Fruit fly (Drosophila melanogaster): ENCODE data around the gene RpS10a.

RpS10a gene

DNA sequence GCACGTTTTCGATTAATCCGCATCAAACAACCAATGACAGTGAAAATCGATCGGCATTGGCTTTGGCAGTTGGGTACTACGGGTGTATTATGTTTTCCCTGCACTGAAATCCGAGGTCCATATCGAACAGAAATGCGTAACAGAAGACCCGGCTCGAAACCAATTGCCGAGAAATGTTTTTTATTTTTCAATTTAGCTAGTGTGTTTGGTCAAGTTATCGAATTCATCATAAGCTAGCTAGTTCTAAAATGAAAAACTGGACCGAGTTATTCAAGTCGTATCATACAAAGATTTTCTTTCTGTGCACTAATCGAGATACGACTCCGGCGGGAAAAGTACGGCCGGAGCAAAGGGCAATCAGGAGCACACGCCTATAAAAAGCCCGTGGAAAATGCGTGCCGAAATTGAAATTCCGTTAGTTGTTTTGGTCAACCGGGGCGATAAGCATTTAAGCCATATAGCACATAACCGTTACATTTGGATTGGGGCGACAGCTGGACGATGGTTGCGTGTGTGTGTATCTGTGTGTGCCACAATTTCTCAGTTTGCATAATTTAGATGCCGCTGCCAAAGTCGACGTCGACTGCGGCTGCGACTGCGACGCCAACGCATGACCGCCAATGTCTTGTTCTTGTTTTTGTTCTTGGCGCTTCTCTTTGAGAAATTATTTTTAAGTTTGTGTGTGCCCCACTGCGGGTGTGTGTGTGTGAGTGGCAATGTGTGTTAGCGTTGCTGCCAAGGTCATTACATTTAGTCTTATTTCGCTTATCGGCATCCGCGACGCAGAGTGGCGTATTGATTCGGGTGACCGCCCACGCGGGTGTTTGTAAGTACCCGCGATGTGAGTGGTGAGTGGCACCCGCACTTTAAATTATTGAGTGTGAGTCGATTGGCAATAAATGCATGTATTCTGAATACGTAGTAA lies 43.2 kb upstream of the RpS10a start (continued):
- TF ChIP-seq CG15601 (tag; optimal IDR thresholded peaks at IDR 0.05) (no peak), Meics (GFP tag; optimal IDR thresholded peaks at IDR 0.05) (peak; percentile 27), CG17912 (GFP tag; optimal IDR thresholded peaks at IDR 0.05) (no peak), sna (GFP tag; IDR thresholded peaks at IDR 0.05; ENCODE audit: partially characterized antibody) (no peak), CHES-1-like (GFP tag; optimal IDR thresholded peaks at IDR 0.05) (no peak), esg (GFP tag; conservative IDR thresholded peaks at IDR 0.05) (no peak), CG3065 (GFP tag; optimal IDR thresholded peaks at IDR 0.05) (no peak), Bgb (GFP tag; IDR thresholded peaks at IDR 0.05; ENCODE audit: partially characterized antibody) (no peak), E2f1 (GFP tag; IDR thresholded peaks at IDR 0.05) (0 out of 2 replicates have a peak, but pooled peaks have one; percentile 29), lab (GFP tag; optimal IDR thresholded peaks at IDR 0.05) (peak; percentile 15), jigr1 (GFP tag; IDR thresholded peaks at IDR 0.05) (no peak), CG8944 (GFP tag; optimal IDR thresholded peaks at IDR 0.05) (no peak), CG2875 (GFP tag; optimal IDR thresholded peaks at IDR 0.05) (no peak), CG14014 (GFP tag; IDR thresholded peaks at IDR 0.05) (peak; percentile 20; the same call in 1 of the 2 replicates), CG17612 (GFP tag; IDR thresholded peaks at IDR 0.05) (no peak), Stat92E (GFP tag; optimal IDR thresholded peaks at IDR 0.05) (no peak), CG15479 (GFP tag; optimal IDR thresholded peaks at IDR 0.05) (no peak), H15 (GFP tag; IDR thresholded peaks at IDR 0.05) (no peak), CG18476 (GFP tag; optimal IDR thresholded peaks at IDR 0.05) (no peak), CG17802 (tag; optimal IDR thresholded peaks at IDR 0.05) (no peak), CG15514 (GFP tag; optimal IDR thresholded peaks at IDR 0.05) (no peak), onecut (GFP tag; IDR thresholded peaks at IDR 0.05) (peak; percentile 64), Hey (tag; optimal IDR thresholded peaks at IDR 0.05) (no peak), CG15011 (GFP tag; optimal IDR thresholded peaks at IDR 0.05) (no peak), her (GFP tag; optimal IDR thresholded peaks at IDR 0.05) (no peak), org-1 (GFP tag; optimal IDR thresholded peaks at IDR 0.05) (no peak), dimm (GFP tag; IDR thresholded peaks at IDR 0.05) (no peak), vfl (GFP tag; optimal IDR thresholded peaks at IDR 0.05) (no peak), schlank (tag; optimal IDR thresholded peaks at IDR 0.05) (no peak), CG11723 (GFP tag; optimal IDR thresholded peaks at IDR 0.05) (no peak), dmrt11E (tag; optimal IDR thresholded peaks at IDR 0.05) (no peak), CrebB (tag; optimal IDR thresholded peaks at IDR 0.05) (no peak), Side (GFP tag; optimal IDR thresholded peaks at IDR 0.05) (peak; percentile 11), Adf1 (GFP tag; IDR thresholded peaks at IDR 0.05) (peak; percentile 93), CG7839 (tag; optimal IDR thresholded peaks at IDR 0.05) (peak; percentile 4), CG1647 (GFP tag; optimal IDR thresholded peaks at IDR 0.05) (no peak), CG11560 (tag; IDR thresholded peaks at IDR 0.05) (no peak), CG43689 (GFP tag; IDR thresholded peaks at IDR 0.05) (no peak), CG10543 (GFP tag; optimal IDR thresholded peaks at IDR 0.05) (no peak), fd96Cb (tag; optimal IDR thresholded peaks at IDR 0.05) (peak; percentile 8), Sox102F (GFP tag; optimal IDR thresholded peaks at IDR 0.05) (peak; percentile 17), CG13894 (tag; optimal IDR thresholded peaks at IDR 0.05) (peak; percentile 14), sens (GFP tag) (peak; percentile 62), sqz (GFP tag; optimal IDR thresholded peaks at IDR 0.05) (no peak), ci (GFP tag; IDR thresholded peaks at IDR 0.05) (peak; percentile 56; the same call in 2 of the 3 replicates), CG10366 (GFP tag; IDR thresholded peaks at IDR 0.05) (peak; percentile 10; the same call in 1 of the 2 replicates), lilli (GFP tag; optimal IDR thresholded peaks at IDR 0.05) (no peak), gem (tag; optimal IDR thresholded peaks at IDR 0.05) (peak; percentile 26), usp (GFP tag; optimal IDR thresholded peaks at IDR 0.05) (no peak)
